Worm (Caenorhabditis elegans): ENCODE data around the gene T02H6.8.
A peak's percentile ranks its signal among the peaks of the same experiment; 100 is the strongest.

T02H6.8 gene

ce11 chrII:650321-651005, 30.2 kb upstream of the T02H6.8 start, which contains the start of the genes K07E8.7 and frpr-14 (continued):
- TF ChIP-seq unc-62 (GFP tag; optimal IDR thresholded peaks at IDR 0.05) (no peak), ceh-63 (GFP tag; optimal IDR thresholded peaks at IDR 0.05) (no peak), dpl-1 (GFP tag; optimal IDR thresholded peaks at IDR 0.05) (peak in 2 of 3 experiments; percentile 37 to 47), mep-1 (tag; optimal IDR thresholded peaks at IDR 0.05) (peak; percentile 26), fkh-8 (tag; optimal IDR thresholded peaks at IDR 0.05) (no peak), lin-13 (GFP tag; optimal IDR thresholded peaks at IDR 0.05) (no peak), hlh-4 (tag; optimal IDR thresholded peaks at IDR 0.05) (no peak), nhr-85 (tag) (peak; percentile 71), zip-4 (GFP tag; optimal IDR thresholded peaks at IDR 0.05) (no peak), snu-23 (GFP tag; optimal IDR thresholded peaks at IDR 0.05) (no peak), C04F5.9 (tag; optimal IDR thresholded peaks at IDR 0.05) (no peak), nhr-71 (tag; optimal IDR thresholded peaks at IDR 0.05) (no peak), skn-1 (tag; optimal IDR thresholded peaks at IDR 0.05) (peak; percentile 5), C16A3.4 (tag; optimal IDR thresholded peaks at IDR 0.05) (no peak), unc-30 (tag; optimal IDR thresholded peaks at IDR 0.05) (no peak), nhr-11 (tag; optimal IDR thresholded peaks at IDR 0.05) (no peak), lsy-2 (tag; optimal IDR thresholded peaks at IDR 0.05) (peak; percentile 35 to 64), unc-130 (tag; optimal IDR thresholded peaks at IDR 0.05) (no peak), unc-86 (tag; optimal IDR thresholded peaks at IDR 0.05) (peak; percentile 6), fkh-10 (GFP tag; optimal IDR thresholded peaks at IDR 0.05) (peak; percentile 47), ama-1 (optimal IDR thresholded peaks at IDR 0.05) (no peak), lin-39 (tag; optimal IDR thresholded peaks at IDR 0.05) (no peak), grh-1 (GFP tag; IDR thresholded peaks at IDR 0.05) (peak; percentile 28; the same call in 1 of the 2 replicates), swsn-7 (tag; optimal IDR thresholded peaks at IDR 0.05) (peak; percentile 29), hlh-17 (GFP tag; optimal IDR thresholded peaks at IDR 0.05; ENCODE audit: borderline replicate concordance) (no peak), isw-1 (GFP tag; IDR thresholded peaks at IDR 0.05) (peak; percentile 96), pax-3 (tag; optimal IDR thresholded peaks at IDR 0.05) (no peak), aly-2 (tag; optimal IDR thresholded peaks at IDR 0.05) (no peak), nhr-47 (tag; optimal IDR thresholded peaks at IDR 0.05) (peak; percentile 56), tbx-2 (tag; optimal IDR thresholded peaks at IDR 0.05) (peak; percentile 4)

- TF ChIP-seq pag-3 (tag; optimal IDR thresholded peaks at IDR 0.05; ENCODE audit: borderline replicate concordance, insufficient read depth): no peak
- no peak for TF ChIP-seq hlh-4 (tag; optimal IDR thresholded peaks at IDR 0.05)
- TF ChIP-seq ceh-63 (GFP tag; optimal IDR thresholded peaks at IDR 0.05): no peak
- TF ChIP-seq Y116A8C.19 (tag; optimal IDR thresholded peaks at IDR 0.05; ENCODE audit: borderline replicate concordance): no peak
- no peak for TF ChIP-seq nhr-19 (GFP tag; conservative IDR thresholded peaks at IDR 0.05)
Observed at ce11 chrII:651324-651723, 29.3 kb upstream of the T02H6.8 start.

ce11 chrII:658369-658768, 22.3 kb upstream of the T02H6.8 start, which contains the start of gene sdz-24:
sdz-24 (plus strand) TSS chrII:658669.
- TF ChIP-seq Y116A8C.19 (tag; optimal IDR thresholded peaks at IDR 0.05; ENCODE audit: borderline replicate concordance): no peak
- no peak for TF ChIP-seq hpl-2 (GFP tag; optimal IDR thresholded peaks at IDR 0.05)
- TF ChIP-seq lin-15B (tag; optimal IDR thresholded peaks at IDR 0.05): no peak
- TF ChIP-seq lin-35 (GFP tag; optimal IDR thresholded peaks at IDR 0.05): no peak
- TF ChIP-seq mef-2 (tag; optimal IDR thresholded peaks at IDR 0.05): no peak
- no peak for TF ChIP-seq ceh-8 (GFP tag; optimal IDR thresholded peaks at IDR 0.05)
- no peak for TF ChIP-seq fkh-10 (GFP tag; optimal IDR thresholded peaks at IDR 0.05)
- TF ChIP-seq sup-37 (GFP tag; optimal IDR thresholded peaks at IDR 0.05): no peak
- no peak for TF ChIP-seq lin-39 (tag; optimal IDR thresholded peaks at IDR 0.05)

Measured in whole organism, L1 larva.